Fruit fly (Drosophila melanogaster) Kc167 (cell line): ENCODE data around the gene Vps16B.
A peak's percentile ranks its signal among the peaks of the same experiment; 100 is the strongest.

Experiments used
- Myc ChIP-seq: fragments of >200 bp; optimal IDR thresholded peaks from 2 replicates; lab custom pipeline; 2017; ENCODE audit warnings: missing external identifiers
- Sin3A ChIP-seq: fragments of >200 bp; optimal IDR thresholded peaks from 2 replicates; lab custom pipeline; 2018; ENCODE audit warnings: missing external identifiers
- h ChIP-seq: fragments of >200 bp; optimal IDR thresholded peaks from 3 replicates; lab custom pipeline; 2018; ENCODE audit warnings: missing external identifiers
- insv ChIP-seq: fragments of >200 bp; optimal IDR thresholded peaks from 3 replicates; lab custom pipeline; 2018; ENCODE audit warnings: missing external identifiers
- psq ChIP-seq: fragments of >200 bp; optimal IDR thresholded peaks from 2 replicates; lab custom pipeline; 2017; ENCODE audit warnings: missing external identifiers
- ttk ChIP-seq: sonication (Bioruptor generic); optimal IDR thresholded peaks from 2 replicates; lab custom pipeline; 2017; ENCODE audit warnings: missing external identifiers

The Vps16B gene

dm6 chr3R:29816266-29816665 lies at the start of gene Vps16B:
TSS of gene Vps16B (minus strand) at chr3R:29816451.
- TF ChIP-seq insv (lab: Kevin White, UChicago) (no peak), psq (lab: Kevin White, UChicago) (no peak), Sin3A (no peak), Myc (lab: Kevin White, UChicago) (no peak), ttk (lab: Kevin White, UChicago) (no peak), h (lab: Kevin White, UChicago) (no peak)

- no peak for TF ChIP-seq Myc (lab: Kevin White, UChicago)
- TF ChIP-seq ttk (lab: Kevin White, UChicago) = peak; percentile 80
- no peak for TF ChIP-seq insv (lab: Kevin White, UChicago)
- no peak for TF ChIP-seq Sin3A
- no peak for TF ChIP-seq psq (lab: Kevin White, UChicago)
Measured at dm6 chr3R:29862795-29863194, 46.5 kb upstream of the Vps16B start.

DNA sequence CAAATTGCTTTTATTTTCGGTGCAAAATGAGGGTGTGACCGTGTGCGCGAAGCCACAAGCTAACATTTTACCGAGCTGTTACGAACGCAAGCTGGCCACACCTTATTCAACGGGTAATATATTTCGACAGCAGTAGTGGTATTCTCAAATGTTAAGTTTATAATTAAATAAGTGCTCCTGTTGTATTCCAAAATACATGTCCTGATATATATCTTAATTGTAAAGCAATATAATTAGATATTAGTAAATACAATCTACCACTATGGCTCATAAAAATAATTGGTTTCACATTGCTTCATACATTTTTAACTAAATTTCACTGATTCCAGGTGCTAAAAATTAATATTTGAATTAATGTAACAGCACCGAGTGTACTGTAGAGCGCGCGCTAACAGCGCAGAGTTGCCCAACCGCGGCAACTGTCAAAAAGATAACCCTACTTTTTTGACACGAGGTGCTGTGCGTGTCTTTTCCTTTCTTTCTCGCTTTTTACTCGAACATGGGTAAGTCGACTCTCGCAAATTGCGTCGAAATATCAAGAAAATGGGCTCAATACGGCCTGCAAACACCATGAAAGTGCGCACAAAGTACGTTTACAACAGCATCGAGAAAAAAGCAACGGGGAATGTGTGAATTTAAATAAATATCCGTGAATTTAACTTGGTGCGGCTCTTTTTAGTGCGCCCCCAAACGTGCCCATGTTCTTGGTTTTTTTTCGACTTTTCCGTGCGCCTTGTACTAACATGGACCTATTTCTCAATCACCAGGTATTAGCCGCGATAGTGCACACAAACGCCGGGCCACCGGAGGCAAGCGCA lies 45.4 kb upstream of the Vps16B start, which contains the start of the genes CG15514 and RpS8:
Gene CG15514, minus strand, starts transcription at position 63 of the 818 bp plus-strand sequence.
Gene RpS8, plus strand, starts transcription at position 151 of the 818 bp plus-strand sequence.
- no peak for TF ChIP-seq psq (lab: Kevin White, UChicago)

dm6 chr3R:29859763-29860162 lies 43.5 kb upstream of the Vps16B start:
- TF ChIP-seq Sin3A (no peak), ttk (lab: Kevin White, UChicago) (no peak), h (lab: Kevin White, UChicago) (no peak), insv (lab: Kevin White, UChicago) (no peak)

dm6 chr3R:29858806-29859205 lies 42.6 kb upstream of the Vps16B start, which contains the start of gene CG7824:
TSS of gene CG7824 (minus strand) at chr3R:29858936.
- TF ChIP-seq h (lab: Kevin White, UChicago) = no peak
- no peak for TF ChIP-seq Sin3A
- no peak for TF ChIP-seq psq (lab: Kevin White, UChicago)
- TF ChIP-seq insv (lab: Kevin White, UChicago) = no peak
- no peak for TF ChIP-seq Myc (lab: Kevin White, UChicago)
- no peak for TF ChIP-seq ttk (lab: Kevin White, UChicago)

- TF ChIP-seq psq (lab: Kevin White, UChicago) (no peak), h (lab: Kevin White, UChicago) (no peak), Myc (lab: Kevin White, UChicago) (no peak), Sin3A (no peak), ttk (lab: Kevin White, UChicago) (no peak), insv (lab: Kevin White, UChicago) (no peak)
Measured at dm6 chr3R:29857228-29857627, 41.0 kb upstream of the Vps16B start, which contains the start of gene dgt1. TSS of gene dgt1 (minus strand) at chr3R:29857491.

DNA sequence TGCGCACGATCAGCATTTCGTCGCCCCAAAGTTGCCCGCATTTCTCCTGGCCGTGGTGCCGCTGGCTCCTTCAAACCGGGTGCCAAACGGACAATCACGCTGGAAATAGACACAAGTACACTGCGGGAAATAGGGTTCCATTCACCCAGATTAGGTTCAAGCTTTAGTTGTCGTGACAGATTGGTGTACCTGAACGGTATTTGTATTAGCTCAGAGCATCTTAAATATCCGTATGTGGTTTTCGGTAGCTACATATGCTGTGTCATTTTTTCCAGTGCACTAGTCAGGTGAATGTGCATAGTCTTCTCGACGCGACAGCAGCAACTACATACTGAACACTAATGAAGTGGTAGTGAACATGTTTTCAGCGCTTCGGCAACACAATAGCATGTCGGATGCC lies 30.9 kb upstream of the Vps16B start:
- no peak for TF ChIP-seq insv (lab: Kevin White, UChicago)
- TF ChIP-seq psq (lab: Kevin White, UChicago) = no peak
- TF ChIP-seq ttk (lab: Kevin White, UChicago) = no peak
- TF ChIP-seq Myc (lab: Kevin White, UChicago) = no peak
- TF ChIP-seq h (lab: Kevin White, UChicago) = no peak
- TF ChIP-seq Sin3A = no peak

DNA sequence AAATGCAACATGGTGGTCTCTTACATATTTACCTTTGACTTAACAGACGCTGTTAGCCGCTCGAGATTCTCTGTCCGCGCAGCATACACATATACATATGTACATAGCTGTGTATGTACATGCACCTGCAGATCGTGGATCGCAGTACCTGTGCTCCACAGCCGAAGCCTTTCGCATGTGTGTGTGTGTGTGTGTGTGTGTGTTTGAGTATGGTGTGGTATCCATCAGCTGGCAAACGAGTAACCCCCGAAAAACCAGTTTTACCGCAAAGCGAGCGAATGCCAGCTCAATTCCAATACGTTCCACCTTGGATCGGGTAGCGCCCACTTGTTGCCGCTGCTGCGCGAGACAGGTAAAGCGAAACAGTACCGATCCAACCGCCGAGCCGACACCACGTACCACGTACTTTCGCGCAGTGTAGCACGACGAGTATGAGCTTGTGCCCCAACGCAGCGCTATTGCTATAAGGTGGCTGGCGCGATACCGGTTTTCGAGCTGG lies 25.1 kb upstream of the Vps16B start, which contains the start of gene Cad99C:
Gene Cad99C, plus strand, starts transcription at position 365 of the 499 bp plus-strand sequence.
- no peak for TF ChIP-seq h (lab: Kevin White, UChicago)

DNA sequence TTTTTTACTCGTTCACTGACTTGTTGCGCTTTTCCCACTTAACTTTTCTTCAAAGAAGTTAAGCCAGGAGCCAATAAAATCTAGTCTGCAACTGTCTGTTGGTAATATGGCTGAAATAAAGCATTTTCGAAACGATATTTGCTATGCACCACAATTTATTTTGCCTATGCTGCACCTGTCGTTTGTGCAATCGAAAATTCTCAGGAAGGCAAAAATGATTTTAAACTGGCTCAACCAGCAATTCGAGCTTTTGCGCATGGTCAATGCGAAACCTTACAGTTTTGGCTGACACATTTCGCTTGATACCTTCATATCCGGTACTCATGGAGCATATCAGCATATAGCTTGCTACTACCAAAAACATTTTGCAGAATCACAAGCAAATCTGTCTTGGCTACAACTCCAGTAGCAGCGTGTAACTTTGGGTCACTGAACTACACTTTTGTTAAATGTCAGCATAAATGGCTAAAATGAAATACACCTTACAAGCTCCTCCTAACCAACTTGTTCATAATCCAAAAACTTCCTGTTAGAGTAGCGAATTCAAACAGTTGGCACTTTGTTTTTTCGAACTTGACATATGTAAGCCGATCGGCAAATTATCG lies 23.6 kb upstream of the Vps16B start:
- no peak for TF ChIP-seq h (lab: Kevin White, UChicago)
- TF ChIP-seq Sin3A = no peak
- TF ChIP-seq psq (lab: Kevin White, UChicago) = no peak
- no peak for TF ChIP-seq Myc (lab: Kevin White, UChicago)
- no peak for TF ChIP-seq ttk (lab: Kevin White, UChicago)
- no peak for TF ChIP-seq insv (lab: Kevin White, UChicago)

- TF ChIP-seq insv (lab: Kevin White, UChicago) (no peak), psq (lab: Kevin White, UChicago) (no peak), Myc (lab: Kevin White, UChicago) (no peak), Sin3A (no peak), h (lab: Kevin White, UChicago) (no peak), ttk (lab: Kevin White, UChicago) (no peak)
Measured at dm6 chr3R:29838751-29839150, 22.5 kb upstream of the Vps16B start.

dm6 chr3R:29837771-29838170 lies 21.5 kb upstream of the Vps16B start:
- TF ChIP-seq ttk (lab: Kevin White, UChicago) (no peak), psq (lab: Kevin White, UChicago) (no peak), Sin3A (no peak), h (lab: Kevin White, UChicago) (no peak), insv (lab: Kevin White, UChicago) (no peak), Myc (lab: Kevin White, UChicago) (no peak)

DNA sequence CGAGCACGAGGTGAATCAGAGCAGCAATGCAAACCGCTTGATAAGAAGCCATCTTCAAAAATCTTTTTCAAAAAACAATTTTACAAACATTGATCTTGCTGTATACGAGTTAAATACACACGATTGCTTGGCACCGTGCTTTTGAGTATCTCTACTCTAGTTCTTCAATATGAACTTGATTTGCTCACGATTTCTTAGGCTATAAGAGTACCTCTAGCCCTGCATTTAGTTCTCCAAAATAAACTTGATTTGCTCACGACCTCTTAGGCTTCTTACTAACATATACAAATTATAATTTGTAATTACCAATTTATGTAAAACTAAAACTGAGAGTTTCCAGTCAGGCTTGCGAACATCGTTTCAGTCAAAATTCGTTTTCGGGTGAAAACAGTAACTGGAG lies 19.9 kb upstream of the Vps16B start, which contains the start of gene CG42592:
Gene CG42592, minus strand, starts transcription at position 101 of the 400 bp plus-strand sequence.
- TF ChIP-seq Myc (lab: Kevin White, UChicago) (no peak), psq (lab: Kevin White, UChicago) (no peak), h (lab: Kevin White, UChicago) (no peak), Sin3A (no peak)
